Fruit fly (Drosophila melanogaster) whole organism, pupa: ENCODE data around the gene CG2256.

Source experiments
- CG32121 ChIP-seq: fragments of 200-800 bp; sonication (Bioruptor generic); IDR thresholded peaks from 2 replicates; pipeline ENCODE4 v1.3.6; 2022; ENCODE audit warnings: missing biosample characterization, missing genetic modification characterization
- CG34367 ChIP-seq: fragments of 200-800 bp; sonication (Bioruptor generic); optimal IDR thresholded peaks from 2 replicates; lab custom pipeline; 2018; ENCODE audit warnings: missing biosample characterization, mild to moderate bottlenecking, missing genetic modification characterization
- Ets98B ChIP-seq: fragments of 200-800 bp; sonication (Bioruptor generic); IDR thresholded peaks from 2 replicates; pipeline ENCODE4 v1.3.6; 2022; ENCODE audit warnings: missing biosample characterization, missing genetic modification characterization
- Pif1A ChIP-seq: fragments of 200-800 bp; sonication (Bioruptor generic); optimal IDR thresholded peaks from 3 replicates; lab custom pipeline; 2016; ENCODE audit warnings: missing biosample characterization, missing genetic modification characterization
- rn ChIP-seq: fragments of 200-800 bp; sonication (Bioruptor generic); IDR thresholded peaks from 2 replicates; pipeline ENCODE4 v1.3.6; 2022; ENCODE audit warnings: missing biosample characterization, missing genetic modification characterization

dm6 chrX:8056084-8056483, 30.9 kb downstream of the CG2256 start:
- TF ChIP-seq Pif1A (GFP tag; lab: Kevin White, UChicago) = no peak
- TF ChIP-seq CG32121 (GFP tag; lab: Robert Waterston, UW) = no peak
- no peak for TF ChIP-seq Ets98B (GFP tag; lab: Robert Waterston, UW)
- TF ChIP-seq CG34367 (tag; lab: Kevin White, UChicago) = no peak
- TF ChIP-seq rn (GFP tag; lab: Robert Waterston, UW) = no peak
